Worm (Caenorhabditis elegans) whole organism, midembryonic: ENCODE measurements around the gene sru-12.

Experiments used
- flt-1 ChIP-seq: fragments of 200-800 bp; sonication (Bioruptor generic); IDR thresholded peaks from 2 replicates; pipeline ENCODE4 v1.3.6; 2022; ENCODE audit warnings: missing genetic modification characterization, missing compliant biosample characterization
- med-1 ChIP-seq: sonication (generic microtip); optimal IDR thresholded peaks from 2 replicates; lab custom pipeline; 2017; ENCODE audit warnings: missing genetic modification characterization, mild to moderate bottlenecking, missing compliant biosample characterization, antibody characterized with exemption, missing genetic modification reagents; ENCODE audit not compliant: insufficient read depth
- tab-1 ChIP-seq: fragments of 200-800 bp; sonication (Bioruptor generic); IDR thresholded peaks from 2 replicates; pipeline ENCODE4 v1.3.6; 2022; ENCODE audit warnings: missing genetic modification characterization, missing compliant biosample characterization
- ztf-23 ChIP-seq: fragments of 200-800 bp; sonication (Bioruptor generic); IDR thresholded peaks from 2 replicates; pipeline ENCODE4 v1.3.6; 2022; ENCODE audit warnings: missing genetic modification reagents, missing genetic modification characterization, missing compliant biosample characterization

DNA sequence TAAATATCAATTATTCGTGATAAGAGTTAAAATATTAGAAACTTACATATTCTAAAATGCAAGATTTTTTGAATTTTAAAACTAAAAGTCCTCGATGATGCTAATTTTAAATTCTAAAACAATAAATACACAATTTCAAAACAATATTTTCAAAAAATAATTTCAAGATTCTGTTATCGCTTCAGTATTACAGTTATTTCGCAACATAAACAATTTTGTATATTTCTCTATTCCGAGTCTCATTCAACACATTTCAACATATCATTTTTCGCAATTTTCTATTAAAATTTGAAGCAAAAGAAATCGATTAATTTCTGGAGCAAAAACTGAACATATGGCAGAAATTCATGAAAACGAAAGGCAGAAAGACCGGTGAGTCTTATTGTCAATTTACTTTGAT is 50.2 kb downstream of the sru-12 start, which contains the start of gene fbxa-98:
- TF ChIP-seq tab-1 (no peak), ztf-23 (GFP tag; lab: Robert Waterston, UW) (no peak), med-1 (no peak), flt-1 (no peak)
